In the genomic region with DNA sequence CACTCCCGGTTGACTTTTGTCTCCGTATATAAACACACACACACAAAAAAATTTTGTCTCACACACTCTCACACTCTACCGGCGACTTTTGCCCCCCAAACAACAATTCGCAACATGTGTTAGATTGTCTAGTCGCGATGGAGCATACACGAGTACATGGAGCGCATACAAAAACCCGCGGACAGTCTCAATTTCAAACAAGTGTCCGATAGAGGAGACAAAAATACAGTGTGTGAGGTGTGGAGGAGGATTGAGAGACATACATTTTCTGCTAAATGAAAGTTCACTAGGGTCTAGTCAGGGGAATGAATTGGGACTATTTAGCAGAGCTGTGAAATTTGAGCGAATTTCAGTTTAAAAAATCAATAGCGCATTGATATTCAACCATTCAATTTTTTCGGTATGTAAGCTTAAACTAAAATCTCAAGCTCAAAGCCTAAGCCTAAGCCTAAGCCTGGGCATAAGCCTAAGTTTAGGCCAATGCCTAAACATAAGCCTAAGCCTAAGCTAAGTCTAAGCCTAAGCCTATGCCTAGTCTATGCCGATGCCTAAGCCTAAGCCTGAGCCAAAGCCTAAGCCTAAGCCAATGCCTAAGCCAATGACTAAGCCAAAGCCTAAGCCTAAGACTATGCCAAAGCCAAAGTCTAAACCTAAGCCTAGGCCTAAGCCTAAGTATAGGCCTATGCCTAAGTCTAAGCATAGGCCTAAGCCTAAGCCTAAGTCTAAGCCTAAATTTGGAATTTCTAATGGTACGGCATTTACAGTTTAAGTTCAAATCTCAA, we compare ENCODE assay signal across 5 worm cellular contexts.
A peak's percentile ranks its signal among the peaks of the same experiment; 100 is the strongest.
TF ChIP-seq lines count a peak whose summit lies in the region.

No protein-coding gene starts in this region.

TF ChIP-seq in whole organism, L3 larva, 47 proteins besides CTCF, POLR2A, EP300 and RAD21:
- TF ChIP-seq skn-1 (tag; optimal IDR thresholded peaks at IDR 0.05; lab: Kevin White, UChicago): no peak
- peak; percentile 73 for TF ChIP-seq pha-4 (tag; optimal IDR thresholded peaks at IDR 0.05; lab: Kevin White, UChicago)
TF ChIP-seq in whole organism, L3 larva: peak in this region for 1.

TF ChIP-seq in whole organism, L4 larva, 104 proteins besides CTCF, POLR2A, EP300 and RAD21:
- TF ChIP-seq nhr-48 (tag; optimal IDR thresholded peaks at IDR 0.05; lab: Kevin White, UChicago) (no peak), aha-1 (tag; lab: Kevin White, UChicago) (peak; percentile 93)

TF ChIP-seq in whole organism, early embryonic, 17 proteins besides CTCF, POLR2A, EP300 and RAD21:
- peak; percentile 79 for TF ChIP-seq ceh-36 (tag; optimal IDR thresholded peaks at IDR 0.05; lab: Kevin White, UChicago)
- no peak for TF ChIP-seq ceh-13 (GFP tag; optimal IDR thresholded peaks at IDR 0.05; lab: Kevin White, UChicago)

TF ChIP-seq in whole organism, late embryonic, 69 proteins besides CTCF, POLR2A, EP300 and RAD21:
- TF ChIP-seq nhr-11 (tag; optimal IDR thresholded peaks at IDR 0.05; lab: Kevin White, UChicago) (no peak), tbx-2 (tag; optimal IDR thresholded peaks at IDR 0.05; lab: Kevin White, UChicago) (no peak), ceh-18 (tag; optimal IDR thresholded peaks at IDR 0.05; lab: Kevin White, UChicago) (no peak), Y22D7AL.16 (tag; optimal IDR thresholded peaks at IDR 0.05; lab: Kevin White, UChicago) (no peak), dve-1 (tag; optimal IDR thresholded peaks at IDR 0.05; lab: Kevin White, UChicago) (peak; percentile 14), pqm-1 (tag; optimal IDR thresholded peaks at IDR 0.05; lab: Kevin White, UChicago) (no peak), pros-1 (tag; optimal IDR thresholded peaks at IDR 0.05; lab: Kevin White, UChicago) (no peak), fkh-6 (tag; optimal IDR thresholded peaks at IDR 0.05; lab: Kevin White, UChicago) (no peak), ztf-16 (tag; optimal IDR thresholded peaks at IDR 0.05; lab: Kevin White, UChicago) (no peak), ttx-3 (tag; optimal IDR thresholded peaks at IDR 0.05; lab: Kevin White, UChicago) (no peak), ceh-30 (tag; optimal IDR thresholded peaks at IDR 0.05; lab: Kevin White, UChicago) (no peak), ama-1 (optimal IDR thresholded peaks at IDR 0.05; lab: Kevin White, UChicago) (no peak), nhr-232 (tag; optimal IDR thresholded peaks at IDR 0.05; lab: Kevin White, UChicago) (no peak), pha-2 (tag; optimal IDR thresholded peaks at IDR 0.05; lab: Kevin White, UChicago) (no peak), ceh-34 (tag; optimal IDR thresholded peaks at IDR 0.05; lab: Kevin White, UChicago) (peak; percentile 1), odd-2 (tag; optimal IDR thresholded peaks at IDR 0.05; lab: Kevin White, UChicago) (no peak)

TF ChIP-seq in whole organism, young adult, 124 proteins besides CTCF, POLR2A, EP300 and RAD21:
- TF ChIP-seq Y56A3A.18 (GFP tag; IDR thresholded peaks at IDR 0.05; lab: Robert Waterston, UW): no peak
- TF ChIP-seq let-526 (GFP tag; IDR thresholded peaks at IDR 0.05; lab: Robert Waterston, UW): 0 out of 2 replicates have a peak, but pooled peaks have one; percentile 10
- TF ChIP-seq ceh-79 (tag; optimal IDR thresholded peaks at IDR 0.05; lab: Kevin White, UChicago): no peak
- no peak for TF ChIP-seq F10E7.11 (tag; optimal IDR thresholded peaks at IDR 0.05; lab: Kevin White, UChicago)
- no peak for TF ChIP-seq T26A5.8 (tag; optimal IDR thresholded peaks at IDR 0.05; lab: Kevin White, UChicago)
- TF ChIP-seq B0035.1 (tag; optimal IDR thresholded peaks at IDR 0.05; lab: Kevin White, UChicago): no peak
